1 fruit fly cellular context compared by ENCODE assay signal in genomic region chr3R:10628234-10628633, dm6.
A peak's percentile ranks its signal among the peaks of the same experiment; 100 is the strongest.
TF ChIP-seq lines count a peak whose summit lies in the region.

No protein-coding gene starts in this region.

TF ChIP-seq in whole organism, embryonic, 481 proteins besides CTCF, POLR2A, EP300 and RAD21 (continued from another document and continues in another):
- TF ChIP-seq insv (GFP tag; optimal IDR thresholded peaks at IDR 0.05; lab: Kevin White, UChicago) (no peak), CG16815 (GFP tag; optimal IDR thresholded peaks at IDR 0.05; lab: Kevin White, UChicago) (peak; percentile 28), kni (GFP tag; optimal IDR thresholded peaks at IDR 0.05; lab: Kevin White, UChicago) (no peak), CG17361 (GFP tag; IDR thresholded peaks at IDR 0.05; lab: Robert Waterston, UW) (peak; percentile 68), lov (optimal IDR thresholded peaks at IDR 0.05; lab: Kevin White, UChicago) (no peak), lov (GFP tag; IDR thresholded peaks at IDR 0.05; lab: Robert Waterston, UW) (0 out of 3 replicates have a peak, but pooled peaks have one; percentile 17), CG14710 (tag; optimal IDR thresholded peaks at IDR 0.05; lab: Kevin White, UChicago) (peak; percentile 45), crc (GFP tag; optimal IDR thresholded peaks at IDR 0.05; lab: Kevin White, UChicago) (no peak), CG11695 (GFP tag; IDR thresholded peaks at IDR 0.05; lab: Robert Waterston, UW) (peak; percentile 26; the same call in 1 of the 3 replicates), tx (GFP tag; optimal IDR thresholded peaks at IDR 0.05; lab: Kevin White, UChicago) (no peak), CG1529 (GFP tag; optimal IDR thresholded peaks at IDR 0.05; lab: Kevin White, UChicago) (peak; percentile 15), CG14667 (GFP tag; IDR thresholded peaks at IDR 0.05; lab: Robert Waterston, UW) (0 out of 2 replicates have a peak, but pooled peaks have one; percentile 40), CG8388 (GFP tag; optimal IDR thresholded peaks at IDR 0.05; lab: Kevin White, UChicago) (peak; percentile 57), D (optimal IDR thresholded peaks at IDR 0.05; lab: Kevin White, UChicago) (no peak), D (GFP tag; optimal IDR thresholded peaks at IDR 0.05; lab: Kevin White, UChicago) (peak; percentile 42), CG5245 (GFP tag; optimal IDR thresholded peaks at IDR 0.05; lab: Kevin White, UChicago) (peak; percentile 21), pum (GFP tag; optimal IDR thresholded peaks at IDR 0.05; lab: Kevin White, UChicago) (peak; percentile 23), CG2199 (GFP tag; IDR thresholded peaks at IDR 0.05; lab: Robert Waterston, UW) (no peak), sim (GFP tag; IDR thresholded peaks at IDR 0.05; lab: Robert Waterston, UW) (no peak), ac (GFP tag; optimal IDR thresholded peaks at IDR 0.05; lab: Kevin White, UChicago) (peak; percentile 1), Fer1 (GFP tag; optimal IDR thresholded peaks at IDR 0.05; lab: Kevin White, UChicago) (no peak), CG10979 (tag; optimal IDR thresholded peaks at IDR 0.05; lab: Kevin White, UChicago) (peak; percentile 79), Pdp1 (GFP tag; optimal IDR thresholded peaks at IDR 0.05; lab: Kevin White, UChicago) (peak; percentile 14 to 28), seq (GFP tag; IDR thresholded peaks at IDR 0.05; lab: Robert Waterston, UW) (0 out of 2 replicates have a peak, but pooled peaks have one; percentile 34), Xbp1 (GFP tag; optimal IDR thresholded peaks at IDR 0.05; lab: Kevin White, UChicago) (peak; percentile 32), CG2116 (GFP tag; optimal IDR thresholded peaks at IDR 0.05; lab: Kevin White, UChicago) (peak; percentile 7), CG2678 (tag; optimal IDR thresholded peaks at IDR 0.05; lab: Kevin White, UChicago) (peak; percentile 4), tgo (GFP tag; IDR thresholded peaks at IDR 0.05; lab: Robert Waterston, UW) (peak; percentile 44; the same call in 2 of the 3 replicates), CG8924 (tag; optimal IDR thresholded peaks at IDR 0.05; lab: Kevin White, UChicago) (peak; percentile 48), dpn (GFP tag; optimal IDR thresholded peaks at IDR 0.05; lab: Kevin White, UChicago) (peak; percentile 14 to 46), ind (GFP tag; optimal IDR thresholded peaks at IDR 0.05; lab: Kevin White, UChicago) (peak; percentile 31), hkb (optimal IDR thresholded peaks at IDR 0.05; lab: Kevin White, UChicago) (no peak), hkb (GFP tag; IDR thresholded peaks at IDR 0.05; lab: Robert Waterston, UW) (0 out of 2 replicates have a peak, but pooled peaks have one; percentile 16), CG9609 (GFP tag; optimal IDR thresholded peaks at IDR 0.05; lab: Kevin White, UChicago) (no peak), CG2129 (GFP tag; IDR thresholded peaks at IDR 0.05; lab: Robert Waterston, UW; ENCODE audit: partially characterized antibody) (no peak), Gug (GFP tag; IDR thresholded peaks at IDR 0.05; lab: Robert Waterston, UW) (peak; percentile 25; the same call in 1 of the 4 replicates), CG17829 (tag; optimal IDR thresholded peaks at IDR 0.05; lab: Kevin White, UChicago) (peak; percentile 73), fd64A (GFP tag; optimal IDR thresholded peaks at IDR 0.05; lab: Kevin White, UChicago) (no peak), lab (GFP tag; optimal IDR thresholded peaks at IDR 0.05; lab: Kevin White, UChicago) (peak; percentile 23), CG13123 (GFP tag; optimal IDR thresholded peaks at IDR 0.05; lab: Kevin White, UChicago) (no peak), Dip2 (GFP tag; IDR thresholded peaks at IDR 0.05; lab: Robert Waterston, UW) (no peak), lmd (GFP tag; IDR thresholded peaks at IDR 0.05; lab: Robert Waterston, UW) (peak; percentile 57; the same call in 1 of the 2 replicates), Drgx (GFP tag; IDR thresholded peaks at IDR 0.05; lab: Robert Waterston, UW) (0 out of 2 replicates have a peak, but pooled peaks have one; percentile 39), pzg (GFP tag; optimal IDR thresholded peaks at IDR 0.05; lab: Kevin White, UChicago) (no peak), Spps (tag; optimal IDR thresholded peaks at IDR 0.05; lab: Kevin White, UChicago) (peak; percentile 27), fd96Cb (tag; optimal IDR thresholded peaks at IDR 0.05; lab: Kevin White, UChicago) (peak; percentile 56), Hr51 (GFP tag; optimal IDR thresholded peaks at IDR 0.05; lab: Kevin White, UChicago) (peak in 1 of 2 experiments; percentile 25), Trl (optimal IDR thresholded peaks at IDR 0.05; lab: Kevin White, UChicago) (no peak), Trl (GFP tag; optimal IDR thresholded peaks at IDR 0.05; lab: Kevin White, UChicago) (peak; percentile 30), jigr1 (GFP tag; IDR thresholded peaks at IDR 0.05; lab: Robert Waterston, UW) (no peak), CG8359 (GFP tag; optimal IDR thresholded peaks at IDR 0.05; lab: Kevin White, UChicago; ENCODE audit: borderline replicate concordance) (peak; percentile 8), Ada2b (GFP tag; IDR thresholded peaks at IDR 0.05; lab: Robert Waterston, UW) (peak; percentile 62), tin (GFP tag; optimal IDR thresholded peaks at IDR 0.05; lab: Kevin White, UChicago) (peak; percentile 53), vvl (GFP tag; IDR thresholded peaks at IDR 0.05; lab: Robert Waterston, UW) (peak; percentile 69), nerfin-2 (GFP tag; IDR thresholded peaks at IDR 0.05; lab: Robert Waterston, UW; ENCODE audit: partially characterized antibody) (no peak), CG8290 (GFP tag; optimal IDR thresholded peaks at IDR 0.05; lab: Kevin White, UChicago) (peak; percentile 25), CG8290 (tag; optimal IDR thresholded peaks at IDR 0.05; lab: Kevin White, UChicago) (no peak), CG2889 (GFP tag; IDR thresholded peaks at IDR 0.05; lab: Robert Waterston, UW) (no peak), Hr3 (GFP tag; optimal IDR thresholded peaks at IDR 0.05; lab: Kevin White, UChicago) (peak; percentile 28), CG12391 (tag; optimal IDR thresholded peaks at IDR 0.05; lab: Kevin White, UChicago) (peak; percentile 64), CG17359 (tag; optimal IDR thresholded peaks at IDR 0.05; lab: Kevin White, UChicago) (peak; percentile 37), HLHmδ (GFP tag; optimal IDR thresholded peaks at IDR 0.05; lab: Kevin White, UChicago) (no peak), CG18599 (GFP tag; optimal IDR thresholded peaks at IDR 0.05; lab: Kevin White, UChicago) (peak; percentile 31), CG15696 (tag; optimal IDR thresholded peaks at IDR 0.05; lab: Kevin White, UChicago) (peak; percentile 64), pita (GFP tag; optimal IDR thresholded peaks at IDR 0.05; lab: Kevin White, UChicago) (no peak), bcd (GFP tag; optimal IDR thresholded peaks at IDR 0.05; lab: Kevin White, UChicago) (peak; percentile 6), CG7839 (tag; optimal IDR thresholded peaks at IDR 0.05; lab: Kevin White, UChicago) (peak; percentile 45), E2f1 (GFP tag; IDR thresholded peaks at IDR 0.05; lab: Robert Waterston, UW) (peak; percentile 56; the same call in 1 of the 2 replicates), CG18476 (GFP tag; optimal IDR thresholded peaks at IDR 0.05; lab: Kevin White, UChicago) (peak; percentile 11), Vsx1 (GFP tag; optimal IDR thresholded peaks at IDR 0.05; lab: Kevin White, UChicago) (no peak), Dip3 (GFP tag; optimal IDR thresholded peaks at IDR 0.05; lab: Kevin White, UChicago) (no peak), Oaz (GFP tag; IDR thresholded peaks at IDR 0.05; lab: Robert Waterston, UW) (no peak), dmrt99B (tag; optimal IDR thresholded peaks at IDR 0.05; lab: Kevin White, UChicago) (peak; percentile 52), CG11504 (tag; optimal IDR thresholded peaks at IDR 0.05; lab: Kevin White, UChicago) (peak; percentile 60), esg (GFP tag; conservative IDR thresholded peaks at IDR 0.05; lab: Robert Waterston, UW) (peak; percentile 24; the same call in 1 of the 2 replicates), Ets65A (GFP tag; lab: Kevin White, UChicago) (peak; percentile 64), CG33213 (GFP tag; optimal IDR thresholded peaks at IDR 0.05; lab: Kevin White, UChicago) (no peak), otp (GFP tag; IDR thresholded peaks at IDR 0.05; lab: Robert Waterston, UW) (peak; percentile 60; the same call in 2 of the 3 replicates), Sox102F (GFP tag; optimal IDR thresholded peaks at IDR 0.05; lab: Kevin White, UChicago) (peak; percentile 57), CG10462 (GFP tag; optimal IDR thresholded peaks at IDR 0.05; lab: Kevin White, UChicago) (peak; percentile 28), CG17186 (GFP tag; optimal IDR thresholded peaks at IDR 0.05; lab: Kevin White, UChicago) (no peak), CG16863 (GFP tag; optimal IDR thresholded peaks at IDR 0.05; lab: Kevin White, UChicago) (peak; percentile 33), CG4404 (GFP tag; IDR thresholded peaks at IDR 0.05; lab: Robert Waterston, UW) (peak; percentile 72), az2 (GFP tag; optimal IDR thresholded peaks at IDR 0.05; lab: Kevin White, UChicago) (peak; percentile 47), CG18764 (GFP tag; optimal IDR thresholded peaks at IDR 0.05; lab: Kevin White, UChicago) (peak; percentile 9), lola (GFP tag; optimal IDR thresholded peaks at IDR 0.05; lab: Kevin White, UChicago) (peak in 1 of 3 experiments; percentile 55), Hmx (GFP tag; optimal IDR thresholded peaks at IDR 0.05; lab: Kevin White, UChicago) (no peak), gcm (GFP tag; optimal IDR thresholded peaks at IDR 0.05; lab: Kevin White, UChicago) (peak; percentile 50), Dll (GFP tag; IDR thresholded peaks at IDR 0.05; lab: Robert Waterston, UW; ENCODE audit: partially characterized antibody) (no peak), CG4424 (GFP tag; optimal IDR thresholded peaks at IDR 0.05; lab: Kevin White, UChicago) (peak; percentile 60), dati (GFP tag; IDR thresholded peaks at IDR 0.05; lab: Robert Waterston, UW) (peak; percentile 19; the same call in 1 of the 2 replicates), grau (tag; optimal IDR thresholded peaks at IDR 0.05; lab: Kevin White, UChicago) (peak; percentile 26), Med (GFP tag; lab: Kevin White, UChicago) (peak; percentile 43), PHDP (tag; optimal IDR thresholded peaks at IDR 0.05; lab: Kevin White, UChicago) (peak; percentile 2), trem (tag; optimal IDR thresholded peaks at IDR 0.05; lab: Kevin White, UChicago) (peak; percentile 57), Xrp1 (GFP tag; IDR thresholded peaks at IDR 0.05; lab: Robert Waterston, UW) (peak; percentile 83), CG6689 (GFP tag; IDR thresholded peaks at IDR 0.05; lab: Robert Waterston, UW) (peak; percentile 67), Awh (GFP tag; IDR thresholded peaks at IDR 0.05; lab: Robert Waterston, UW) (0 out of 2 replicates have a peak, but pooled peaks have one; percentile 54), B-H1 (GFP tag; IDR thresholded peaks at IDR 0.05; lab: Robert Waterston, UW) (no peak), CG30403 (GFP tag; optimal IDR thresholded peaks at IDR 0.05; lab: Kevin White, UChicago) (peak; percentile 34), zfh1 (GFP tag; IDR thresholded peaks at IDR 0.05; lab: Robert Waterston, UW) (peak; percentile 79), btn (GFP tag; optimal IDR thresholded peaks at IDR 0.05; lab: Kevin White, UChicago) (peak; percentile 13), CG8765 (GFP tag; IDR thresholded peaks at IDR 0.05; lab: Robert Waterston, UW) (peak; percentile 30; the same call in 1 of the 2 replicates), CG2712 (tag; optimal IDR thresholded peaks at IDR 0.05; lab: Kevin White, UChicago) (peak; percentile 83), Oli (tag; optimal IDR thresholded peaks at IDR 0.05; lab: Kevin White, UChicago) (peak; percentile 37), CG8089 (GFP tag; optimal IDR thresholded peaks at IDR 0.05; lab: Kevin White, UChicago) (no peak), so (GFP tag; IDR thresholded peaks at IDR 0.05; lab: Robert Waterston, UW) (0 out of 3 replicates have a peak, but pooled peaks have one; percentile 30), CG17328 (GFP tag; IDR thresholded peaks at IDR 0.05; lab: Robert Waterston, UW) (peak; percentile 82), pan (optimal IDR thresholded peaks at IDR 0.05; lab: Kevin White, UChicago) (no peak), pan (GFP tag; optimal IDR thresholded peaks at IDR 0.05 in 1 of 2, IDR thresholded peaks at IDR 0.05 in 1 of 2) (peak in 1 of 2 experiments; percentile 33), Atf3 (GFP tag; optimal IDR thresholded peaks at IDR 0.05; lab: Kevin White, UChicago) (peak; percentile 23), unpg (GFP tag; optimal IDR thresholded peaks at IDR 0.05; lab: Kevin White, UChicago) (peak; percentile 50), CG18619 (GFP tag; optimal IDR thresholded peaks at IDR 0.05; lab: Kevin White, UChicago) (no peak), chif (GFP tag; optimal IDR thresholded peaks at IDR 0.05; lab: Kevin White, UChicago) (peak; percentile 31 to 57), Abd-B (GFP tag; optimal IDR thresholded peaks at IDR 0.05; lab: Kevin White, UChicago) (peak; percentile 59), CG18011 (GFP tag; optimal IDR thresholded peaks at IDR 0.05; lab: Kevin White, UChicago) (no peak), Six4 (GFP tag; optimal IDR thresholded peaks at IDR 0.05; lab: Kevin White, UChicago) (peak; percentile 16), Hsf (GFP tag; optimal IDR thresholded peaks at IDR 0.05; lab: Kevin White, UChicago) (peak; percentile 43), CG12155 (GFP tag; optimal IDR thresholded peaks at IDR 0.05; lab: Kevin White, UChicago) (peak; percentile 15), nau (GFP tag; optimal IDR thresholded peaks at IDR 0.05; lab: Kevin White, UChicago) (no peak), CG11085 (GFP tag; IDR thresholded peaks at IDR 0.05; lab: Robert Waterston, UW) (no peak), slp2 (GFP tag; optimal IDR thresholded peaks at IDR 0.05; lab: Kevin White, UChicago) (no peak), CG8478 (optimal IDR thresholded peaks at IDR 0.05; lab: Kevin White, UChicago) (no peak), CG10366 (GFP tag; IDR thresholded peaks at IDR 0.05; lab: Robert Waterston, UW) (peak; percentile 46; the same call in 1 of the 2 replicates), CG1603 (tag; optimal IDR thresholded peaks at IDR 0.05; lab: Kevin White, UChicago) (peak; percentile 60), CG15479 (GFP tag; optimal IDR thresholded peaks at IDR 0.05; lab: Kevin White, UChicago) (peak; percentile 27), Ssrp (tag; optimal IDR thresholded peaks at IDR 0.05; lab: Kevin White, UChicago) (peak; percentile 40), Max (GFP tag; optimal IDR thresholded peaks at IDR 0.05; lab: Kevin White, UChicago) (peak; percentile 1), ci (GFP tag; IDR thresholded peaks at IDR 0.05; lab: Robert Waterston, UW) (peak; percentile 74), CG4820 (GFP tag; optimal IDR thresholded peaks at IDR 0.05; lab: Kevin White, UChicago) (peak; percentile 57)
